Fruit fly (Drosophila melanogaster) whole organism, adult: Measurements from ENCODE around the gene CG1847.

ENCODE experiments used
- CG7045 ChIP-seq: fragments of 200-800 bp; sonication (Bioruptor generic); optimal IDR thresholded peaks from 2 replicates; lab custom pipeline; 2017; ENCODE audit warnings: missing biosample characterization, mild to moderate bottlenecking, missing genetic modification characterization
- Clk ChIP-seq: fragments of 200-800 bp; sonication (Bioruptor generic); optimal IDR thresholded peaks from 2 replicates; lab custom pipeline; 2017; ENCODE audit warnings: missing biosample characterization, missing genetic modification characterization
- Crg-1 ChIP-seq: fragments of 200-800 bp; sonication (Bioruptor generic); optimal IDR thresholded peaks from 2 replicates; lab custom pipeline; 2016; ENCODE audit warnings: missing biosample characterization, missing genetic modification characterization
- cic ChIP-seq: fragments of 200-800 bp; sonication (Bioruptor generic); optimal IDR thresholded peaks from 2 replicates; lab custom pipeline; 2017; ENCODE audit warnings: missing biosample characterization, mild to moderate bottlenecking, missing genetic modification characterization, moderate library complexity
- pad ChIP-seq: fragments of 200-800 bp; sonication (Bioruptor generic); optimal IDR thresholded peaks from 3 replicates; lab custom pipeline; 2017; ENCODE audit warnings: missing biosample characterization, missing genetic modification characterization, mild to moderate bottlenecking, moderate library complexity, missing genetic modification reagents

DNA sequence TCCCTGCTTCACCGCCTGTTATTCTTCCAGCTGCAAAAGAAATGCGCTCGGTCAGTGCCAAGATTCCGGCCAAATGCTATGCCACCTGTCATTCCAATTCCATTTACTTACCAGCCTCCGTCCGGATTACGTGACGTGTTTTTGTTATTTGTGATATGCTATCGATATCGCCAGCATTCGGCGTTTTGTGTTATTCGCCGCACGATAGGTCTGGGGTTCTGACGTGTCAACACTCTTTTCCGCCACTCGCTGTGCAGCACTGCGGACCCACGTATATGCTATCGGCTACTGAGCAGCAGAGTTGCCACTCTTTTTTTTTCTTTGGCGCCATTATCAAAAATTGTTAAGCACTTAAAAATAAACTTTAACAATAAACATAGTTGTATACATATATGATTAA lies 16.7 kb upstream of the CG1847 start, which contains the start of gene p24-1:
- TF ChIP-seq pad (GFP tag; lab: Kevin White, UChicago): peak; percentile 73
- peak; percentile 41 for TF ChIP-seq cic (GFP tag; lab: Kevin White, UChicago)
- no peak for TF ChIP-seq Clk (GFP tag; lab: Kevin White, UChicago)
- TF ChIP-seq CG7045 (GFP tag; lab: Kevin White, UChicago): no peak
- peak; percentile 88 for TF ChIP-seq Crg-1 (GFP tag; lab: Kevin White, UChicago)
